Fruit fly (Drosophila melanogaster): ENCODE results near the gene Alp1.

The Alp1 gene

dm6 chr3L:21417884-21418536 is 26.6 kb downstream of the Alp1 start (continued):
- TF ChIP-seq CkIIα-i1 (GFP tag; IDR thresholded peaks at IDR 0.05) = no peak
- TF ChIP-seq CG9727 (GFP tag; optimal IDR thresholded peaks at IDR 0.05) = peak; percentile 55
- peak; percentile 48; the same call in 1 of the 2 replicates for TF ChIP-seq stc (GFP tag; IDR thresholded peaks at IDR 0.05)
- no peak for TF ChIP-seq NK7.1 (GFP tag; optimal IDR thresholded peaks at IDR 0.05)
- TF ChIP-seq sim (GFP tag; IDR thresholded peaks at IDR 0.05) = no peak
- TF ChIP-seq CG18764 (GFP tag; optimal IDR thresholded peaks at IDR 0.05) = no peak
- no peak for TF ChIP-seq vvl (GFP tag; IDR thresholded peaks at IDR 0.05)
- no peak for TF ChIP-seq her (GFP tag; optimal IDR thresholded peaks at IDR 0.05)
- peak; percentile 72 for TF ChIP-seq CG31441 (GFP tag; IDR thresholded peaks at IDR 0.05)
- no peak for TF ChIP-seq chn (GFP tag; optimal IDR thresholded peaks at IDR 0.05)
- no peak for TF ChIP-seq CG17186 (GFP tag; optimal IDR thresholded peaks at IDR 0.05)
- peak; percentile 75 for TF ChIP-seq CoRest (tag; optimal IDR thresholded peaks at IDR 0.05)
- no peak for TF ChIP-seq CG34422 (GFP tag; IDR thresholded peaks at IDR 0.05)
- TF ChIP-seq CG11695 (GFP tag; IDR thresholded peaks at IDR 0.05) = peak; percentile 64; the same call in 2 of the 3 replicates
- TF ChIP-seq jumu (GFP tag; optimal IDR thresholded peaks at IDR 0.05) = no peak
- no peak for TF ChIP-seq gce (GFP tag; IDR thresholded peaks at IDR 0.05)
- peak; percentile 63 for TF ChIP-seq CG10543 (GFP tag; optimal IDR thresholded peaks at IDR 0.05)
- TF ChIP-seq danr (GFP tag; IDR thresholded peaks at IDR 0.05) = peak; percentile 44; the same call in 1 of the 2 replicates
- no peak for TF ChIP-seq shn (GFP tag; optimal IDR thresholded peaks at IDR 0.05)
- TF ChIP-seq CG11456 (GFP tag; IDR thresholded peaks at IDR 0.05) = no peak
- peak; percentile 32; the same call in 1 of the 2 replicates for TF ChIP-seq seq (GFP tag; IDR thresholded peaks at IDR 0.05)
- TF ChIP-seq Ssrp (tag; optimal IDR thresholded peaks at IDR 0.05) = peak; percentile 37
- TF ChIP-seq Trl (optimal IDR thresholded peaks at IDR 0.05) = no peak
- no peak for TF ChIP-seq Trl (GFP tag; optimal IDR thresholded peaks at IDR 0.05)
- no peak for TF ChIP-seq zen (tag; optimal IDR thresholded peaks at IDR 0.05)
- TF ChIP-seq pzg (GFP tag; optimal IDR thresholded peaks at IDR 0.05) = no peak
- peak; percentile 65 for TF ChIP-seq row (GFP tag; IDR thresholded peaks at IDR 0.05)
- TF ChIP-seq CG6765 (GFP tag; optimal IDR thresholded peaks at IDR 0.05) = no peak
- TF ChIP-seq CG11723 (GFP tag; optimal IDR thresholded peaks at IDR 0.05) = no peak
- TF ChIP-seq hb (GFP tag; IDR thresholded peaks at IDR 0.05; ENCODE audit: partially characterized antibody) = no peak
- peak; percentile 18 for TF ChIP-seq CG9817 (tag; optimal IDR thresholded peaks at IDR 0.05)
- peak; percentile 17 for TF ChIP-seq Jarid2 (GFP tag; optimal IDR thresholded peaks at IDR 0.05)
- no peak for TF ChIP-seq Hr78 (GFP tag; optimal IDR thresholded peaks at IDR 0.05)
- peak; percentile 3 for TF ChIP-seq CG6813 (GFP tag; optimal IDR thresholded peaks at IDR 0.05)
- no peak for TF ChIP-seq nom (GFP tag; optimal IDR thresholded peaks at IDR 0.05)
- TF ChIP-seq Fer3 (tag; optimal IDR thresholded peaks at IDR 0.05) = peak; percentile 40
- no peak for TF ChIP-seq CrebB (tag; optimal IDR thresholded peaks at IDR 0.05)
- TF ChIP-seq zfh1 (GFP tag; IDR thresholded peaks at IDR 0.05) = 0 out of 3 replicates have a peak, but pooled peaks have one; percentile 16
- peak in 1 of 2 experiments; percentile 80 for TF ChIP-seq Hr51 (GFP tag; optimal IDR thresholded peaks at IDR 0.05)
- TF ChIP-seq eyg (GFP tag; optimal IDR thresholded peaks at IDR 0.05) = no peak
- no peak for TF ChIP-seq pita (GFP tag; optimal IDR thresholded peaks at IDR 0.05)
- no peak for TF ChIP-seq ap (GFP tag; IDR thresholded peaks at IDR 0.05)
- peak; percentile 20 for TF ChIP-seq CG15514 (GFP tag; optimal IDR thresholded peaks at IDR 0.05)
- TF ChIP-seq kni (GFP tag; optimal IDR thresholded peaks at IDR 0.05) = peak; percentile 9
- TF ChIP-seq grn (GFP tag; optimal IDR thresholded peaks at IDR 0.05) = no peak
- no peak for TF ChIP-seq CG8924 (tag; optimal IDR thresholded peaks at IDR 0.05)
- TF ChIP-seq Bteb2 (GFP tag; optimal IDR thresholded peaks at IDR 0.05) = no peak
- peak; percentile 48; the same call in 1 of the 2 replicates for TF ChIP-seq Xrp1 (GFP tag; IDR thresholded peaks at IDR 0.05)
- TF ChIP-seq CG33557 (GFP tag; optimal IDR thresholded peaks at IDR 0.05) = no peak
- TF ChIP-seq run (tag; optimal IDR thresholded peaks at IDR 0.05) = no peak

All from whole organism, embryonic.